Fruit fly (Drosophila melanogaster) whole organism, pupa: ENCODE data around the gene CG32148.

ENCODE experiments used
- CG10348 ChIP-seq: fragments of 200-800 bp; sonication (Bioruptor generic); IDR thresholded peaks from 2 replicates; pipeline ENCODE4 v1.3.6; 2022; ENCODE audit warnings: missing biosample characterization, missing genetic modification characterization
- CG12605 ChIP-seq: fragments of 200-800 bp; sonication (Bioruptor generic); IDR thresholded peaks from 2 replicates; pipeline ENCODE4 v1.3.6; 2022; ENCODE audit warnings: missing biosample characterization, missing genetic modification characterization
- CG13204 ChIP-seq: fragments of 200-800 bp; sonication (Bioruptor generic); optimal IDR thresholded peaks from 2 replicates; lab custom pipeline; 2018; ENCODE audit warnings: missing biosample characterization, mild to moderate bottlenecking, missing genetic modification characterization, moderate library complexity
- CG14655 ChIP-seq: fragments of 200-800 bp; sonication (Bioruptor generic); optimal IDR thresholded peaks from 3 replicates; lab custom pipeline; 2017; ENCODE audit warnings: mild to moderate bottlenecking, missing biosample characterization, missing genetic modification reagents, missing genetic modification characterization
- CG15710 ChIP-seq: fragments of 200-800 bp; sonication (Bioruptor generic); optimal IDR thresholded peaks from 2 replicates; lab custom pipeline; 2018; ENCODE audit warnings: missing biosample characterization, mild to moderate bottlenecking, missing genetic modification characterization, moderate library complexity
- CG17806 ChIP-seq: fragments of 200-800 bp; sonication (Bioruptor generic); optimal IDR thresholded peaks from 2 replicates; lab custom pipeline; 2018; ENCODE audit warnings: missing biosample characterization, mild to moderate bottlenecking, missing genetic modification characterization, moderate library complexity
- CG32121 ChIP-seq: fragments of 200-800 bp; sonication (Bioruptor generic); IDR thresholded peaks from 2 replicates; pipeline ENCODE4 v1.3.6; 2022; ENCODE audit warnings: missing biosample characterization, missing genetic modification characterization
- CG34367 ChIP-seq: fragments of 200-800 bp; sonication (Bioruptor generic); optimal IDR thresholded peaks from 2 replicates; lab custom pipeline; 2018; ENCODE audit warnings: missing biosample characterization, mild to moderate bottlenecking, missing genetic modification characterization
- CG4496 ChIP-seq: fragments of 200-800 bp; sonication (Bioruptor generic); IDR thresholded peaks from 3 replicates; pipeline ENCODE4 v1.3.6; 2022; ENCODE audit warnings: missing biosample characterization, missing genetic modification characterization
- CG8159 ChIP-seq: fragments of 200-800 bp; sonication (Bioruptor generic); optimal IDR thresholded peaks from 3 replicates; lab custom pipeline; 2018; ENCODE audit warnings: missing biosample characterization, mild to moderate bottlenecking, missing genetic modification characterization, moderate library complexity
- CG8301 ChIP-seq: fragments of 200-800 bp; sonication (Bioruptor generic); optimal IDR thresholded peaks from 2 replicates; lab custom pipeline; 2018; ENCODE audit warnings: missing biosample characterization, mild to moderate bottlenecking, missing genetic modification characterization
- CG9948 ChIP-seq: fragments of 200-800 bp; sonication (Bioruptor generic); optimal IDR thresholded peaks from 2 replicates; lab custom pipeline; 2018; ENCODE audit warnings: missing biosample characterization, mild to moderate bottlenecking, missing genetic modification characterization, moderate library complexity
- D1 ChIP-seq: fragments of 200-800 bp; sonication (Bioruptor generic); optimal IDR thresholded peaks from 2 replicates; lab custom pipeline; 2018; ENCODE audit warnings: missing biosample characterization, mild to moderate bottlenecking, missing genetic modification characterization, moderate library complexity
- EcR ChIP-seq: fragments of 200-800 bp; sonication (Bioruptor generic); optimal IDR thresholded peaks from 3 replicates; lab custom pipeline; 2019; ENCODE audit warnings: missing biosample characterization, missing genetic modification characterization, mild to moderate bottlenecking, moderate library complexity, missing genetic modification reagents
- Ets98B ChIP-seq: fragments of 200-800 bp; sonication (Bioruptor generic); IDR thresholded peaks from 2 replicates; pipeline ENCODE4 v1.3.6; 2022; ENCODE audit warnings: missing biosample characterization, missing genetic modification characterization
- Pif1A ChIP-seq: fragments of 200-800 bp; sonication (Bioruptor generic); optimal IDR thresholded peaks from 3 replicates; lab custom pipeline; 2016; ENCODE audit warnings: missing biosample characterization, missing genetic modification characterization
- Pif1B ChIP-seq: fragments of 200-800 bp; sonication (Bioruptor generic); optimal IDR thresholded peaks from 3 replicates; lab custom pipeline; 2016; ENCODE audit warnings: missing biosample characterization, missing genetic modification characterization
- Snoo ChIP-seq: fragments of 200-800 bp; sonication (Bioruptor generic); optimal IDR thresholded peaks from 3 replicates; lab custom pipeline; 2017; ENCODE audit warnings: missing biosample characterization, mild to moderate bottlenecking, missing genetic modification characterization, inconsistent platforms
- fd96Ca ChIP-seq: fragments of 200-800 bp; sonication (Bioruptor generic); IDR thresholded peaks from 3 replicates; pipeline ENCODE4 v1.3.6; 2022; ENCODE audit warnings: missing biosample characterization, missing genetic modification characterization
- gl ChIP-seq: fragments of 200-800 bp; sonication (Bioruptor generic); optimal IDR thresholded peaks from 2 replicates; lab custom pipeline; 2018; ENCODE audit warnings: missing biosample characterization, mild to moderate bottlenecking, missing genetic modification characterization
- rn ChIP-seq: fragments of 200-800 bp; sonication (Bioruptor generic); IDR thresholded peaks from 2 replicates; pipeline ENCODE4 v1.3.6; 2022; ENCODE audit warnings: missing biosample characterization, missing genetic modification characterization

CG32148 gene

dm6 chr3L:15013296-15013695, 10.0 kb upstream of the CG32148 start:
- TF ChIP-seq Snoo (tag; lab: Kevin White, UChicago) = peak; percentile 1
- TF ChIP-seq CG8301 (tag; lab: Kevin White, UChicago) = peak; percentile 55
- no peak for TF ChIP-seq D1
- peak; percentile 74 for TF ChIP-seq CG8159 (tag; lab: Kevin White, UChicago)
- peak; percentile 60 for TF ChIP-seq CG14655 (GFP tag; lab: Kevin White, UChicago)
- TF ChIP-seq CG12605 (GFP tag; lab: Robert Waterston, UW) = 0 out of 2 replicates have a peak, but pooled peaks have one; percentile 14
- TF ChIP-seq Pif1B (GFP tag; lab: Kevin White, UChicago) = no peak
- no peak for TF ChIP-seq CG13204 (GFP tag; lab: Kevin White, UChicago)
- peak; percentile 41; the same call in 1 of the 3 replicates for TF ChIP-seq CG4496 (GFP tag; lab: Robert Waterston, UW)
- TF ChIP-seq CG17806 (tag; lab: Kevin White, UChicago) = peak; percentile 55
- TF ChIP-seq CG9948 (tag; lab: Kevin White, UChicago) = peak; percentile 64
- TF ChIP-seq Pif1A (GFP tag; lab: Kevin White, UChicago) = peak; percentile 46
- no peak for TF ChIP-seq Ets98B (GFP tag; lab: Robert Waterston, UW)
- no peak for TF ChIP-seq CG34367 (tag; lab: Kevin White, UChicago)
- peak; percentile 71 for TF ChIP-seq CG15710 (tag; lab: Kevin White, UChicago)
- TF ChIP-seq rn (GFP tag; lab: Robert Waterston, UW) = no peak
- TF ChIP-seq CG10348 = no peak
- no peak for TF ChIP-seq EcR (GFP tag; lab: Kevin White, UChicago)
- no peak for TF ChIP-seq gl (tag; lab: Kevin White, UChicago)
- no peak for TF ChIP-seq CG32121 (GFP tag; lab: Robert Waterston, UW)
- no peak for TF ChIP-seq fd96Ca (GFP tag; lab: Robert Waterston, UW)

- TF ChIP-seq CG8301 (tag; lab: Kevin White, UChicago) (peak; percentile 87), CG32121 (GFP tag; lab: Robert Waterston, UW) (peak; percentile 91), Pif1A (GFP tag; lab: Kevin White, UChicago) (peak; percentile 90), CG14655 (GFP tag; lab: Kevin White, UChicago) (peak; percentile 91), Pif1B (GFP tag; lab: Kevin White, UChicago) (peak; percentile 91), CG34367 (tag; lab: Kevin White, UChicago) (peak; percentile 86), EcR (GFP tag; lab: Kevin White, UChicago) (peak; percentile 59), Ets98B (GFP tag; lab: Robert Waterston, UW) (peak; percentile 96), CG8159 (tag; lab: Kevin White, UChicago) (peak; percentile 87), CG10348 (no peak), Snoo (tag; lab: Kevin White, UChicago) (peak; percentile 79), CG15710 (tag; lab: Kevin White, UChicago) (peak; percentile 83), D1 (peak; percentile 97), CG4496 (GFP tag; lab: Robert Waterston, UW) (peak; percentile 95), CG13204 (GFP tag; lab: Kevin White, UChicago) (peak; percentile 54), gl (tag; lab: Kevin White, UChicago) (peak; percentile 75), fd96Ca (GFP tag; lab: Robert Waterston, UW) (peak; percentile 74), CG9948 (tag; lab: Kevin White, UChicago) (peak; percentile 86), CG17806 (tag; lab: Kevin White, UChicago) (peak; percentile 94), rn (GFP tag; lab: Robert Waterston, UW) (peak; percentile 75), CG12605 (GFP tag; lab: Robert Waterston, UW) (peak; percentile 96)
- TF ChIP-seq, all 21 proteins: peak for 20
These were observed 9.2 kb upstream of the CG32148 start, which contains the start of gene Reck for dm6 chr3L:15013957-15014692. Gene Reck (minus strand): TSS chr3L:15014062.

DNA sequence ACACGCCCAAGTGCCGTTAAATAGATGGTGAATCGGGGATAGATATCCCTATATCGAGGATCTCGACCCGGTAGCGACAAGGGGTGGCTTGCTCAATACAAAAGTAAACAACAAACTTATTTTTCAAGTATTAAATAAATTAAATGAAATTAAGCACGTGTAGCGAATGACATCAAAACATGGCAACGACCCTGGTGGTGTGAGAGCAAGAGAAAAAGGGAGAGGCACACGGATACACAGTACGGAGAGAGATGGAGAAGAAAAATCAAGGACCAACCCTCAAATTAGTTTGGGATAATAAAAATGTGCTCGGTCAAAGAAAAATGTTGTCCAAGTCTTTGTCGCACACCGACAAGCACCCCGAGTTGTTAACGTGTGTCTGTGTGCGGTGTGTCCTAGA, 2.3 kb upstream of the CG32148 start:
- TF ChIP-seq CG12605 (GFP tag; lab: Robert Waterston, UW) = no peak
- no peak for TF ChIP-seq CG15710 (tag; lab: Kevin White, UChicago)
- TF ChIP-seq CG34367 (tag; lab: Kevin White, UChicago) = no peak
- no peak for TF ChIP-seq Snoo (tag; lab: Kevin White, UChicago)
- TF ChIP-seq rn (GFP tag; lab: Robert Waterston, UW) = no peak
- no peak for TF ChIP-seq CG10348
- TF ChIP-seq D1 = no peak
- TF ChIP-seq EcR (GFP tag; lab: Kevin White, UChicago) = no peak
- no peak for TF ChIP-seq CG9948 (tag; lab: Kevin White, UChicago)
- no peak for TF ChIP-seq CG32121 (GFP tag; lab: Robert Waterston, UW)
- no peak for TF ChIP-seq CG13204 (GFP tag; lab: Kevin White, UChicago)
- no peak for TF ChIP-seq CG8159 (tag; lab: Kevin White, UChicago)
- no peak for TF ChIP-seq CG14655 (GFP tag; lab: Kevin White, UChicago)
- no peak for TF ChIP-seq fd96Ca (GFP tag; lab: Robert Waterston, UW)
- TF ChIP-seq gl (tag; lab: Kevin White, UChicago) = no peak
- no peak for TF ChIP-seq CG4496 (GFP tag; lab: Robert Waterston, UW)
- TF ChIP-seq CG8301 (tag; lab: Kevin White, UChicago) = no peak
- no peak for TF ChIP-seq Pif1B (GFP tag; lab: Kevin White, UChicago)

DNA sequence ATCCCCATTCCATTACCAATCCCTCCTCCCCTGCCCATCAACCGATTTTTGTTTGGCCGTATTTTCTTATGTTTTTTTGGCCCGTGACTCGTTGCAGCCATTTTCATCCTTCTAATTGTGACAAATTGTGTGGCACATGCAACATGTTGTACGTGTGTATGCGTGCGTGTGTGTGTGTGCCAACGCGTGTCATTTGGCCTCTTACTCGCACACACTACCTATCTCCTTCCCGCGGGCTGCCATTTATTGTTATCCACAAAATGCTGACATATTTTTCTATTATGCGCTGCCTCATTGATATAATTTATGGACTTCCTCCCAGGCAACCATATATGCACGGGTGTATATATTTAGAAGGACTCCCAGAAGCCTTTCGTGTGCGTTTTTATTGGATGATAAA, 8.5 kb downstream of the CG32148 start:
- TF ChIP-seq CG14655 (GFP tag; lab: Kevin White, UChicago) = no peak
- TF ChIP-seq rn (GFP tag; lab: Robert Waterston, UW) = no peak
- no peak for TF ChIP-seq CG4496 (GFP tag; lab: Robert Waterston, UW)
- TF ChIP-seq D1 = no peak
- no peak for TF ChIP-seq Ets98B (GFP tag; lab: Robert Waterston, UW)
- TF ChIP-seq fd96Ca (GFP tag; lab: Robert Waterston, UW) = no peak
- TF ChIP-seq gl (tag; lab: Kevin White, UChicago) = no peak
- TF ChIP-seq CG8159 (tag; lab: Kevin White, UChicago) = no peak
- TF ChIP-seq Pif1A (GFP tag; lab: Kevin White, UChicago) = no peak
- TF ChIP-seq CG32121 (GFP tag; lab: Robert Waterston, UW) = no peak
- no peak for TF ChIP-seq CG12605 (GFP tag; lab: Robert Waterston, UW)
- no peak for TF ChIP-seq EcR (GFP tag; lab: Kevin White, UChicago)
- TF ChIP-seq CG17806 (tag; lab: Kevin White, UChicago) = no peak
- no peak for TF ChIP-seq Snoo (tag; lab: Kevin White, UChicago)
- no peak for TF ChIP-seq CG10348
- TF ChIP-seq CG9948 (tag; lab: Kevin White, UChicago) = no peak
- TF ChIP-seq CG13204 (GFP tag; lab: Kevin White, UChicago) = no peak
